Worm (Caenorhabditis elegans) whole organism, young adult: ENCODE data around the gene srxa-12.

Source experiments
- C06A6.2 ChIP-seq: fragments of 200-800 bp; sonication (Bioruptor generic); conservative IDR thresholded peaks from 2 replicates; pipeline ENCODE4 v1.3.6; 2022; ENCODE audit warnings: missing genetic modification characterization, missing compliant biosample characterization
- F33H1.4 ChIP-seq: fragments of 200-800 bp; sonication (Bioruptor generic); IDR thresholded peaks from 2 replicates; pipeline ENCODE4 v1.3.6; 2022; ENCODE audit warnings: missing genetic modification reagents, missing genetic modification characterization, missing compliant biosample characterization
- F57A8.1 ChIP-seq: fragments of 200-800 bp; sonication (Bioruptor generic); optimal IDR thresholded peaks from 2 replicates; lab custom pipeline; 2018; ENCODE audit warnings: mild to moderate bottlenecking, missing genetic modification characterization, moderate library complexity, missing compliant biosample characterization
- K11D2.4 ChIP-seq: fragments of 200-800 bp; sonication (Bioruptor generic); IDR thresholded peaks from 2 replicates; pipeline ENCODE4 v1.3.6; 2022; ENCODE audit warnings: missing genetic modification reagents, missing genetic modification characterization, missing compliant biosample characterization
- akir-1 ChIP-seq: fragments of 200-800 bp; sonication (Bioruptor generic); optimal IDR thresholded peaks from 2 replicates; lab custom pipeline; 2018; ENCODE audit warnings: mild to moderate bottlenecking, missing genetic modification characterization, moderate library complexity, missing compliant biosample characterization
- ama-1 ChIP-seq, 3 experiments: fragments of 150-350 bp in 1 of 3; sonication (generic microtip) in 2 of 3; optimal IDR thresholded peaks; 2 replicates each; lab custom pipeline; 2014 to 2018; ENCODE audit warnings: missing biosample characterization in 2 of 3, missing genetic modification characterization in 2 of 3, missing genetic modification reagents in 2 of 3
- egl-44 ChIP-seq: fragments of 200-800 bp; sonication (Bioruptor generic); IDR thresholded peaks from 2 replicates; pipeline ENCODE4 v1.3.6; 2022; ENCODE audit warnings: missing genetic modification reagents, missing genetic modification characterization, missing compliant biosample characterization
- ets-4 ChIP-seq: fragments of 200-800 bp; sonication (Bioruptor generic); optimal IDR thresholded peaks from 2 replicates; lab custom pipeline; 2018; ENCODE audit warnings: mild to moderate bottlenecking, missing genetic modification characterization, missing compliant biosample characterization
- let-526 ChIP-seq: fragments of 200-800 bp; sonication (Bioruptor generic); IDR thresholded peaks from 2 replicates; pipeline ENCODE4 v1.3.6; 2022; ENCODE audit warnings: missing genetic modification reagents, missing genetic modification characterization, missing compliant biosample characterization
- mel-28 ChIP-seq: sonication (generic microtip); optimal IDR thresholded peaks from 2 replicates; lab custom pipeline; 2016; ENCODE audit warnings: borderline replicate concordance, mild to moderate bottlenecking, missing genetic modification characterization, missing compliant biosample characterization
- sea-2 ChIP-seq: fragments of 200-800 bp; sonication (Bioruptor generic); IDR thresholded peaks from 2 replicates; pipeline ENCODE4 v1.3.6; 2022; ENCODE audit warnings: missing genetic modification characterization, missing compliant biosample characterization
- snpc-4 ChIP-seq, 5 experiments: fragments of 150-350 bp in 1 of 5; sonication (generic microtip) in 4 of 5; optimal IDR thresholded peaks; 2 replicates each; lab custom pipeline; 2014 to 2018; ENCODE audit warnings: missing genetic modification characterization in 5 of 5, missing biosample characterization in 3 of 5, antibody characterized with exemption in 2 of 5, mild to moderate bottlenecking in 2 of 5, missing compliant biosample characterization in 2 of 5, missing genotype in 2 of 5, moderate library complexity in 2 of 5, missing genetic modification reagents in 1 of 5
- ztf-28 ChIP-seq: fragments of 200-800 bp; sonication (Bioruptor generic); IDR thresholded peaks from 2 replicates; pipeline ENCODE4 v1.3.6; 2022; ENCODE audit warnings: missing genetic modification reagents, missing genetic modification characterization, missing compliant biosample characterization

DNA sequence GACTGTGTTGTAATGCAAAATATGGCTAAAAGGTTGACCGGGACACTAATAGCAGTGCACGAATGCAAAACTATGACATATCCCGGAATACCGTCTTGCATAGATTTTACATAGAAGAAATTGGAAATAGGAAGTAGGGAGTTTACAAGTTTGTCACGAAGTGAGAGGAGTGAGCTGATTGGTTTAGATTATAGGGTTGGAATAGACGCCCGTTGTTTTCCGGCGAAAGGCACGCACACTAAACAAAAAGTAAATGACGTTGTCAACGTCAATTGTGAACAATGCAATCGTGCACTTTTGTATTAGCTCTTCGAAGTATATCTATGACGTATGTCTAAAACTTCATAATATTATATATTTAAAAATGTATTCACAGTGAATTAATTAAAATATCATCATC lies 34.4 kb downstream of the srxa-12 start, which contains the start of gene srh-24:
- no peak for TF ChIP-seq C06A6.2 (GFP tag; lab: Robert Waterston, UW)
- TF ChIP-seq let-526 (GFP tag; lab: Robert Waterston, UW): no peak
- no peak for TF ChIP-seq ama-1 (optimal IDR thresholded peaks at IDR 0.05; lab: Kevin White, UChicago)
- TF ChIP-seq ama-1 (GFP tag; optimal IDR thresholded peaks at IDR 0.05; lab: Kevin White, UChicago): no peak
- TF ChIP-seq egl-44 (GFP tag; lab: Robert Waterston, UW): 0 out of 2 replicates have a peak, but pooled peaks have one; percentile 14
- no peak for TF ChIP-seq F57A8.1 (GFP tag; lab: Kevin White, UChicago)
- TF ChIP-seq snpc-4 (GFP tag; optimal IDR thresholded peaks at IDR 0.05; lab: Kevin White, UChicago): no peak
- TF ChIP-seq snpc-4 (tag; optimal IDR thresholded peaks at IDR 0.05; lab: Kevin White, UChicago): no peak
- no peak for TF ChIP-seq F33H1.4 (GFP tag; lab: Robert Waterston, UW)
- no peak for TF ChIP-seq K11D2.4 (GFP tag; lab: Robert Waterston, UW)
- TF ChIP-seq akir-1 (GFP tag; lab: Kevin White, UChicago): no peak
- TF ChIP-seq ztf-28: no peak
- TF ChIP-seq mel-28: no peak
- no peak for TF ChIP-seq ets-4 (GFP tag; lab: Kevin White, UChicago)
- no peak for TF ChIP-seq sea-2
